Worm (Caenorhabditis elegans) whole organism, L4/young adult: ENCODE measurements around the gene C03F11.2.

Experiments
- dao-5 ChIP-seq: sonication (generic microtip); optimal IDR thresholded peaks from 2 replicates; lab custom pipeline; 2016; ENCODE audit warnings: missing genotype, missing genetic modification characterization, moderate library complexity, missing compliant biosample characterization
- him-1 ChIP-seq: sonication (generic microtip); optimal IDR thresholded peaks from 2 replicates; lab custom pipeline; 2016; ENCODE audit warnings: missing genotype, missing genetic modification reagents, missing genetic modification characterization, missing compliant biosample characterization

ce11 chrX:5407271-5407670 is 10.1 kb upstream of the C03F11.2 start:
- TF ChIP-seq dao-5 (no peak), him-1 (no peak)
